Worm (Caenorhabditis elegans): Measurements from ENCODE around the gene M153.5.

DNA sequence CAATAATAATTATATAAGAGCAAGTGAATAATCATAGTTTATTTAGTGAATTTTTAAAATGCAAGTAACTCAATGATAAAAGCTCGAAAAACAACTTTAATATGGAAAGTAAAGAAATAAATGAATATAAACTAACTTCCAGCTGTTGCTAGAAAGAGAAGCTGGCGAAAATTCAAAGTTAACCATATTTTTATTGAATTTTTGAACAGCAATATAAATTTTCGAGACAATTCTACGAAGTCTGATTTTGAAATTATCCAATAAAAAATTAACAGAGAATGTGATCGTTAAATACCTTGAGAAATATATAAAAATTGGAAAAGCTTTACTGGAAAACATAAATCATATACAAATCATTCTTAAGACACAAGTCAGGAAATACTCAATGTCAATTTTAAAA is 42.8 kb downstream of the M153.5 start:
- TF ChIP-seq zip-8 (tag; optimal IDR thresholded peaks at IDR 0.05) (no peak), unc-39 (tag; optimal IDR thresholded peaks at IDR 0.05) (no peak), elt-1 (tag; optimal IDR thresholded peaks at IDR 0.05; ENCODE audit: borderline replicate concordance, insufficient read depth) (no peak), snpc-4 (tag; optimal IDR thresholded peaks at IDR 0.05) (no peak)
